Worm (Caenorhabditis elegans): ENCODE results near the gene npr-40.

The npr-40 gene

ce11 chrX:14918538-14918937, at the start of gene npr-40:
Gene npr-40, plus strand, starts transcription at chrX:14918838.
- TF ChIP-seq ces-1 (GFP tag; optimal IDR thresholded peaks at IDR 0.05) (no peak), rnt-1 (tag; optimal IDR thresholded peaks at IDR 0.05) (no peak), fkh-4 (tag; optimal IDR thresholded peaks at IDR 0.05; ENCODE audit: borderline replicate concordance) (no peak), skn-1 (tag; optimal IDR thresholded peaks at IDR 0.05) (no peak), pqm-1 (tag; optimal IDR thresholded peaks at IDR 0.05) (no peak)

DNA sequence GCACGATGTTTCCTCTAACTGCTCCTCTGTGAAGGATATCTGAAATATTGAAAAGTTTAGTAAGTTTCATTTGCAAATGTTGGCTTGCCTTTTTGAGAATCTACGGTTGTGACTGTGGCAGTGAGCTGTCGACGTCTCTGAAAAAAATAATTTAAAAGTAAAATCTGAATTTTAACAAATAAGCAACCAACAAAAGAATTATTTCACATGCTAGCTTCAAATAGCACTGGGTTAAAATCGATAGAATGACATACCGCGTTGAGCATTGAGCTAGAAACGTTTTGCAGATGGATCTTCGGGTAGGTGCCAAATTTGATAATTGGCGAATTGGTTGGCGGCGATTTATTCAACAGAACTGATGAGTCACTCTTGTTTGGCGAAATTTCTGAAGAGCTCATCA, 46.9 kb upstream of the npr-40 start, which contains the start of gene F31F6.2:
F31F6.2 (minus strand) TSS at position 101 of the 400 bp plus-strand sequence.
- TF ChIP-seq elt-2 (tag; optimal IDR thresholded peaks at IDR 0.05) = no peak
- no peak for TF ChIP-seq ceh-82 (tag; optimal IDR thresholded peaks at IDR 0.05)
- TF ChIP-seq Y116A8C.19 (tag; optimal IDR thresholded peaks at IDR 0.05; ENCODE audit: borderline replicate concordance) = no peak
- no peak for TF ChIP-seq lin-35 (GFP tag; optimal IDR thresholded peaks at IDR 0.05)
- TF ChIP-seq nhr-90 (tag; optimal IDR thresholded peaks at IDR 0.05; ENCODE audit: poor library complexity) = no peak
- TF ChIP-seq rnt-1 (tag; optimal IDR thresholded peaks at IDR 0.05) = no peak
- TF ChIP-seq sup-37 (GFP tag; optimal IDR thresholded peaks at IDR 0.05) = no peak
- no peak for TF ChIP-seq lir-3 (tag; optimal IDR thresholded peaks at IDR 0.05; ENCODE audit: poor library complexity)
- TF ChIP-seq mef-2 (tag; optimal IDR thresholded peaks at IDR 0.05) = no peak
- TF ChIP-seq egl-27 (tag; optimal IDR thresholded peaks at IDR 0.05) = no peak

DNA sequence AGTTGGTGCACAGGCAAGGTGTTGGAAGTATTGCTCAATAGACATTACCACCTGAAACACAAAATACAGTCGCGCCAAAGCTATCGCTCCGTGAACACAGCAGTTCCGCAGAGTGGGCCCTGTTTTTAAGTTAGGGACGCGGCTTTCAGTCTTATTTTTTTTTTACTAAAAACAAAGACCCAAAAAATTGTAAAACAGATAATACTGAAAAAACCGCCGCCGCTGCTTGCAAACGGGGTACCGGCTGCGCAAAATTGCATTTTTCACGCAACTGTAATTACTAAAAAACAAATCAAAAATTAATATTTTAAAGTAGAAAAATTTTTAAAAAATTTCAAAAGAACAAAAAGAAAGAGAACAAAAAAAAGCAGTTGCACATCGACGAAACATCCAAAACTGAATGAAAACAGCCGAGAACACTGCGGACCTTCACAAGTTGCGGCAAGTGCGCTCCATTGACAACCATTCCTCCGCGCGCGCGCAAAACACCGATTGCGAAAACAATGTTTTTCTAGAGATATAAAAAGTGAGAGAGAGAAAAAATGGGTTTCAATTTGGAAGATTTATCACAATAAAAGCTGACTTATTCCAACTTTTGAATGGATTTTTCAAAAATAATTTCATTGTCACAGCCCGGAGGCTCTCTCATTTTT, 45.7 kb upstream of the npr-40 start, which contains the start of gene F31F6.3:
F31F6.3 (minus strand) TSS at position 51 of the 653 bp plus-strand sequence.
- TF ChIP-seq nhr-11 (tag; optimal IDR thresholded peaks at IDR 0.05) = no peak
- TF ChIP-seq ceh-63 (GFP tag; optimal IDR thresholded peaks at IDR 0.05) = no peak
- TF ChIP-seq unc-30 (tag; optimal IDR thresholded peaks at IDR 0.05) = no peak
- no peak for TF ChIP-seq dpl-1 (GFP tag; optimal IDR thresholded peaks at IDR 0.05)
- TF ChIP-seq zag-1 (tag; optimal IDR thresholded peaks at IDR 0.05) = no peak
- no peak for TF ChIP-seq mef-2 (tag; optimal IDR thresholded peaks at IDR 0.05)
- no peak for TF ChIP-seq mdl-1 (tag; optimal IDR thresholded peaks at IDR 0.05)
- no peak for TF ChIP-seq lsy-2 (tag; optimal IDR thresholded peaks at IDR 0.05)
- no peak for TF ChIP-seq nhr-47 (tag; optimal IDR thresholded peaks at IDR 0.05)
- no peak for TF ChIP-seq ceh-90 (tag; optimal IDR thresholded peaks at IDR 0.05)
- no peak for TF ChIP-seq unc-62 (GFP tag; optimal IDR thresholded peaks at IDR 0.05)
- TF ChIP-seq mab-9 (GFP tag; IDR thresholded peaks at IDR 0.05) = no peak
- TF ChIP-seq skn-1 (tag; optimal IDR thresholded peaks at IDR 0.05) = no peak
- no peak for TF ChIP-seq nhr-20 (tag; optimal IDR thresholded peaks at IDR 0.05)
- TF ChIP-seq hpl-2 (GFP tag; optimal IDR thresholded peaks at IDR 0.05) = no peak
- TF ChIP-seq lin-14 (GFP tag; optimal IDR thresholded peaks at IDR 0.05) = no peak
- no peak for TF ChIP-seq rnt-1 (tag; optimal IDR thresholded peaks at IDR 0.05)
- TF ChIP-seq hlh-17 (GFP tag; optimal IDR thresholded peaks at IDR 0.05; ENCODE audit: borderline replicate concordance) = no peak

- TF ChIP-seq dpl-1 (GFP tag; optimal IDR thresholded peaks at IDR 0.05) = no peak
- TF ChIP-seq ztf-4 (tag; optimal IDR thresholded peaks at IDR 0.05) = no peak
- TF ChIP-seq isw-1 (GFP tag; IDR thresholded peaks at IDR 0.05) = no peak
- TF ChIP-seq lsy-2 (tag; optimal IDR thresholded peaks at IDR 0.05) = no peak
- TF ChIP-seq pag-3 (tag; optimal IDR thresholded peaks at IDR 0.05; ENCODE audit: borderline replicate concordance, insufficient read depth) = no peak
- no peak for TF ChIP-seq dsc-1 (tag; optimal IDR thresholded peaks at IDR 0.05)
- TF ChIP-seq sox-4 (tag; optimal IDR thresholded peaks at IDR 0.05) = no peak
- TF ChIP-seq unc-62 (GFP tag; optimal IDR thresholded peaks at IDR 0.05) = no peak
- no peak for TF ChIP-seq lin-15B (tag; optimal IDR thresholded peaks at IDR 0.05)
- no peak for TF ChIP-seq nhr-237 (tag; optimal IDR thresholded peaks at IDR 0.05)
- TF ChIP-seq vab-15 (tag; optimal IDR thresholded peaks at IDR 0.05) = no peak
- TF ChIP-seq irx-1 (tag; optimal IDR thresholded peaks at IDR 0.05) = no peak
- no peak for TF ChIP-seq mep-1 (tag; optimal IDR thresholded peaks at IDR 0.05)
- no peak for TF ChIP-seq snpc-4 (tag; optimal IDR thresholded peaks at IDR 0.05)
- no peak for TF ChIP-seq zip-4 (GFP tag; optimal IDR thresholded peaks at IDR 0.05)
- no peak for TF ChIP-seq C16A3.4 (tag; optimal IDR thresholded peaks at IDR 0.05)
- no peak for TF ChIP-seq egl-13 (tag; optimal IDR thresholded peaks at IDR 0.05)
- no peak for TF ChIP-seq ama-1 (optimal IDR thresholded peaks at IDR 0.05)
- TF ChIP-seq tlp-1 (tag; optimal IDR thresholded peaks at IDR 0.05) = no peak
- TF ChIP-seq sup-37 (GFP tag; optimal IDR thresholded peaks at IDR 0.05) = no peak
These were observed 43.0 kb upstream of the npr-40 start, which contains the start of gene sssh-1 for ce11 chrX:14875668-14876067. Gene sssh-1, plus strand, starts transcription at chrX:14875968.

Measured in whole organism, L1 larva.